Worm (Caenorhabditis elegans) whole organism, L3 larva: ENCODE data around the gene delm-1.
A peak's percentile ranks its signal among the peaks of the same experiment; 100 is the strongest.

Experiments
- R02D3.7 ChIP-seq: fragments of 150-350 bp; optimal IDR thresholded peaks from 2 replicates; lab custom pipeline; 2014; ENCODE audit warnings: missing biosample characterization, missing genetic modification characterization
- ZK546.5 ChIP-seq: sonication (generic microtip); optimal IDR thresholded peaks from 2 replicates; lab custom pipeline; 2017; ENCODE audit warnings: missing biosample characterization, missing genetic modification characterization
- aly-2 ChIP-seq: fragments of 150-350 bp; optimal IDR thresholded peaks from 2 replicates; lab custom pipeline; 2014; ENCODE audit warnings: missing biosample characterization, missing genetic modification characterization
- ama-1 ChIP-seq: fragments of 150-350 bp; optimal IDR thresholded peaks from 2 replicates; lab custom pipeline; 2018
- ceh-16 ChIP-seq: sonication (generic microtip); optimal IDR thresholded peaks from 2 replicates; lab custom pipeline; 2017; ENCODE audit warnings: missing biosample characterization, missing genetic modification characterization
- ceh-28 ChIP-seq: fragments of 150-350 bp; optimal IDR thresholded peaks from 2 replicates; lab custom pipeline; 2014; ENCODE audit warnings: missing biosample characterization, missing genetic modification reagents, missing genetic modification characterization
- daf-12 ChIP-seq: fragments of 150-350 bp; optimal IDR thresholded peaks from 2 replicates; lab custom pipeline; 2014; ENCODE audit warnings: missing biosample characterization, missing genetic modification reagents, missing genetic modification characterization
- egl-27 ChIP-seq: sonication (generic microtip); optimal IDR thresholded peaks from 4 replicates; lab custom pipeline; 2017; ENCODE audit warnings: missing biosample characterization, missing genetic modification reagents, missing genetic modification characterization
- egl-5 ChIP-seq: fragments of 150-350 bp; optimal IDR thresholded peaks from 2 replicates; lab custom pipeline; 2017; ENCODE audit warnings: missing biosample characterization, missing genetic modification reagents, missing genetic modification characterization, inconsistent platforms
- elt-1 ChIP-seq: fragments of 150-350 bp; optimal IDR thresholded peaks from 2 replicates; lab custom pipeline; 2014; ENCODE audit warnings: missing biosample characterization, missing genetic modification characterization
- elt-2 ChIP-seq: sonication (generic microtip); optimal IDR thresholded peaks from 2 replicates; lab custom pipeline; 2016; ENCODE audit warnings: missing genetic modification reagents, mild to moderate bottlenecking, missing genetic modification characterization, missing compliant biosample characterization
- elt-3 ChIP-seq, 3 experiments: fragments of 150-350 bp in 1 of 3; sonication (generic microtip) in 2 of 3; optimal IDR thresholded peaks; 2 replicates in 2 of 3; 4 replicates in 1 of 3; lab custom pipeline; 2014 to 2017; ENCODE audit warnings: missing biosample characterization in 3 of 3, missing genetic modification characterization in 3 of 3
- eor-1 ChIP-seq, 2 experiments: fragments of 150-350 bp; optimal IDR thresholded peaks; 2 replicates each; lab custom pipeline; 2014 to 2018; ENCODE audit warnings: missing biosample characterization in 2 of 2, missing genetic modification characterization in 2 of 2
- fkh-2 ChIP-seq: fragments of 150-350 bp; optimal IDR thresholded peaks from 2 replicates; lab custom pipeline; 2014; ENCODE audit warnings: missing biosample characterization, missing genetic modification reagents, missing genetic modification characterization
- fos-1 ChIP-seq: fragments of 150-350 bp; optimal IDR thresholded peaks from 2 replicates; lab custom pipeline; 2014; ENCODE audit warnings: missing biosample characterization, missing genetic modification characterization
- hmg-11 ChIP-seq: sonication (generic microtip); optimal IDR thresholded peaks from 2 replicates; lab custom pipeline; 2016; ENCODE audit warnings: missing genetic modification characterization, missing compliant biosample characterization
- jun-1 ChIP-seq: fragments of 150-350 bp; optimal IDR thresholded peaks from 2 replicates; lab custom pipeline; 2014; ENCODE audit warnings: missing biosample characterization, missing genetic modification reagents, missing genetic modification characterization
- lsy-12 ChIP-seq: sonication (generic microtip); optimal IDR thresholded peaks from 2 replicates; lab custom pipeline; 2016; ENCODE audit warnings: mild to moderate bottlenecking, missing genetic modification characterization, missing compliant biosample characterization
- mdl-1 ChIP-seq: fragments of 150-350 bp; optimal IDR thresholded peaks from 2 replicates; lab custom pipeline; 2014; ENCODE audit warnings: missing biosample characterization, missing genetic modification characterization
- mml-1 ChIP-seq: fragments of 150-350 bp; sonication (generic microtip); optimal IDR thresholded peaks from 3 replicates; lab custom pipeline; 2014; ENCODE audit warnings: missing biosample characterization, missing genetic modification characterization
- nfya-1 ChIP-seq: sonication (generic microtip); optimal IDR thresholded peaks from 2 replicates; lab custom pipeline; 2017; ENCODE audit warnings: missing genetic modification characterization, mild to moderate bottlenecking, missing compliant biosample characterization, antibody characterized with exemption, moderate library complexity; ENCODE audit not compliant: insufficient read depth
- nhr-11 ChIP-seq: fragments of 150-350 bp; optimal IDR thresholded peaks from 2 replicates; lab custom pipeline; 2014; ENCODE audit warnings: missing biosample characterization, missing genetic modification characterization
- nhr-12 ChIP-seq: fragments of 150-350 bp; optimal IDR thresholded peaks from 2 replicates; lab custom pipeline; 2014; ENCODE audit warnings: missing biosample characterization, missing genetic modification characterization
- nhr-23 ChIP-seq: fragments of 150-350 bp; optimal IDR thresholded peaks from 2 replicates; lab custom pipeline; 2014; ENCODE audit warnings: missing biosample characterization, missing genetic modification reagents, missing genetic modification characterization
- nhr-237 ChIP-seq: fragments of 150-350 bp; optimal IDR thresholded peaks from 2 replicates; lab custom pipeline; 2014; ENCODE audit warnings: missing biosample characterization, missing genetic modification characterization
- nhr-28 ChIP-seq: fragments of 150-350 bp; optimal IDR thresholded peaks from 2 replicates; lab custom pipeline; 2014; ENCODE audit warnings: missing biosample characterization, missing genetic modification characterization
- nhr-43 ChIP-seq: sonication (generic microtip); optimal IDR thresholded peaks from 2 replicates; lab custom pipeline; 2016; ENCODE audit warnings: mild to moderate bottlenecking, missing genetic modification characterization, missing compliant biosample characterization; ENCODE audit not compliant: poor library complexity, severe bottlenecking
- nhr-67 ChIP-seq: fragments of 150-350 bp; optimal IDR thresholded peaks from 2 replicates; lab custom pipeline; 2014; ENCODE audit warnings: missing biosample characterization, missing genetic modification characterization
- nhr-76 ChIP-seq: fragments of 150-350 bp; sonication (generic microtip); optimal IDR thresholded peaks from 5 replicates; lab custom pipeline; 2014; ENCODE audit warnings: missing biosample characterization, missing genetic modification characterization
- pha-4 ChIP-seq: fragments of 150-350 bp; optimal IDR thresholded peaks from 2 replicates; lab custom pipeline; 2014; ENCODE audit warnings: missing biosample characterization, missing genetic modification reagents, missing genetic modification characterization
- pqm-1 ChIP-seq: fragments of 150-350 bp; optimal IDR thresholded peaks from 2 replicates; lab custom pipeline; 2017; ENCODE audit warnings: missing biosample characterization, missing genetic modification characterization, inconsistent platforms
- sea-2 ChIP-seq: fragments of 150-350 bp; sonication (generic microtip); optimal IDR thresholded peaks from 4 replicates; lab custom pipeline; 2014; ENCODE audit warnings: missing biosample characterization, missing genetic modification reagents, missing genetic modification characterization
- tbx-2 ChIP-seq: sonication (generic microtip); optimal IDR thresholded peaks from 2 replicates; lab custom pipeline; 2016; ENCODE audit warnings: mild to moderate bottlenecking, missing genetic modification characterization, missing compliant biosample characterization
- unc-39 ChIP-seq: sonication (generic microtip); optimal IDR thresholded peaks from 4 replicates; lab custom pipeline; 2017; ENCODE audit warnings: missing biosample characterization, missing genetic modification characterization
- zag-1 ChIP-seq: fragments of 150-350 bp; optimal IDR thresholded peaks from 2 replicates; lab custom pipeline; 2014; ENCODE audit warnings: missing biosample characterization, missing genetic modification characterization
- ztf-11 ChIP-seq: fragments of 150-350 bp; optimal IDR thresholded peaks from 2 replicates; lab custom pipeline; 2014; ENCODE audit warnings: missing biosample characterization, missing genetic modification characterization

delm-1 gene

DNA sequence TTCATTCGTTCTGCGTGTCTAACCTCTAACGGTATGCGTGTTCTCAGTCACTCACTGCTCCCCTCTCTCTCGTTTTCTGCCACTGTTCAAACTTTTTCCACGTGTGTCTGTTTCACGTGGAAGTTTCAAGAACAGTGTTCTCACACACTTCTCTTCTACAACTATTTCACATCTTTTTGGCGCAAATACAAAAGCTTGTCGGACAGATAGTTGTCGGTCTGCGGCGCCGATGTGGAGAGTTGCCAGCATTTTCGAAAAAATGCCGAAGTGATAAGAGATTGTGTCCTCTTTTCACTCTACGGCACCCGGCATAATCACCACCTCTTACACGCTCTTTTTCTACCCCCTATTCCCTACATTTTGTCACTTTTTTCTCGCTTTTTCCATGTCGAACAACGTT is 16.9 kb downstream of the delm-1 start:
- TF ChIP-seq eor-1 (tag; optimal IDR thresholded peaks at IDR 0.05; lab: Kevin White, UChicago), result no peak
- no peak for TF ChIP-seq mdl-1
- TF ChIP-seq egl-27, result no peak
- peak; percentile 31 for TF ChIP-seq pha-4 (tag; lab: Kevin White, UChicago)
- no peak for TF ChIP-seq ama-1 (lab: Kevin White, UChicago)
- no peak for TF ChIP-seq zag-1 (tag; lab: Kevin White, UChicago)
- no peak for TF ChIP-seq daf-12 (tag; lab: Kevin White, UChicago)
- no peak for TF ChIP-seq hmg-11 (tag; lab: Kevin White, UChicago)
- peak; percentile 79 for TF ChIP-seq elt-2 (tag; lab: Kevin White, UChicago)
- TF ChIP-seq sea-2 (GFP tag; lab: Kevin White, UChicago), result no peak
- TF ChIP-seq fos-1 (tag; lab: Kevin White, UChicago), result no peak
- TF ChIP-seq nhr-23 (tag; lab: Kevin White, UChicago), result no peak
- no peak for TF ChIP-seq nhr-76 (tag; lab: Kevin White, UChicago)
- peak; percentile 14 for TF ChIP-seq pqm-1 (tag; lab: Kevin White, UChicago)
- no peak for TF ChIP-seq nhr-11 (tag; lab: Kevin White, UChicago)
- no peak for TF ChIP-seq ztf-11

DNA sequence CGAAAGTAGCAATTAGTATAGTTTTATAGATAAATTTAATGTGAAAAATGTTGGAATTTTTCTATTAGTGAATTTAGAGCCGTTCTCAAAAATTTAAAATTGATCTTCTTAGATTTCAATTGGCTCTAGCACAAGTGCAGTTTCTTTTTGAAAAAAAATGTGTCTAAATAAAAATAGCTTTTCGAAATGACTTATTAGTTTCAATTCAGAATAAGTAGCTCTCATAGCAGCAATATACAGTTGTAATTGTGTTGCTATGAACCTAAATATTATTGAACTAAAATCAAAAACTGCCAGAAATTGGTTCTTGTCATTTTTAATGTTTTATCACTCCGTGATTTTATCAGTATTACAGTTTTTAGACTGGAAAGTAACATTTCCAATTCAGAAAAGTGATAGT is 17.6 kb downstream of the delm-1 start:
- no peak for TF ChIP-seq ama-1 (lab: Kevin White, UChicago)
- no peak for TF ChIP-seq eor-1 (tag; optimal IDR thresholded peaks at IDR 0.05; lab: Kevin White, UChicago)
- no peak for TF ChIP-seq zag-1 (tag; lab: Kevin White, UChicago)
- TF ChIP-seq ztf-11, result no peak
- no peak for TF ChIP-seq egl-5 (tag; lab: Kevin White, UChicago)
- no peak for TF ChIP-seq nhr-12 (tag; lab: Kevin White, UChicago)
- no peak for TF ChIP-seq nfya-1 (tag; lab: Kevin White, UChicago)
- TF ChIP-seq unc-39, result no peak
- no peak for TF ChIP-seq egl-27
- TF ChIP-seq aly-2 (tag; lab: Kevin White, UChicago), result no peak
- no peak for TF ChIP-seq fkh-2 (tag; lab: Kevin White, UChicago)
- TF ChIP-seq elt-2 (tag; lab: Kevin White, UChicago), result no peak
- TF ChIP-seq R02D3.7 (tag; lab: Kevin White, UChicago), result no peak
- TF ChIP-seq mdl-1, result no peak
- TF ChIP-seq elt-1 (tag; lab: Kevin White, UChicago), result no peak
- TF ChIP-seq mml-1, result no peak
- TF ChIP-seq lsy-12 (tag; lab: Kevin White, UChicago), result no peak
- TF ChIP-seq daf-12 (tag; lab: Kevin White, UChicago), result no peak

DNA sequence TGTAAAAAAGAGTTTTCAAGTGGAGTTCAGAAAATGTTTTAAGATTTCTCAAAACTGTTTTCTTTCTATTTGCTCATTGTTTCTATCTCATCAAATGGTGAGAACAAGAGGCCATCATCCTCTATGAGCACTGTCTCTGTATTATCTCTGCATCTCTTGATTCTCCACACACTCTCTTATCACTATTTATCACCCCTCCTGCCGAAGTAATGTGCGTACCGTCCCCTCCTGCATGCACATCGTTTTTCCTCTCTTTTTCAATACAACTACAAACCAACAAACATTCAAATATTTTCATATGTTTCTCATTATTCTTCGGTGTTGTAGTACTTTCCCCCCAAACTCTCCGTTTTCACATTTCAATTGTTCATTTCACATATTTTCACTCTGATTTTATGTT is 18.8 kb downstream of the delm-1 start:
- peak; percentile 35 for TF ChIP-seq pha-4 (tag; lab: Kevin White, UChicago)
- TF ChIP-seq nhr-12 (tag; lab: Kevin White, UChicago), result no peak
- TF ChIP-seq elt-1 (tag; lab: Kevin White, UChicago), result no peak
- TF ChIP-seq ceh-16, result no peak
- peak; percentile 66 for TF ChIP-seq elt-2 (tag; lab: Kevin White, UChicago)
- TF ChIP-seq nhr-28, result no peak
- no peak for TF ChIP-seq nhr-67 (tag; lab: Kevin White, UChicago)

DNA sequence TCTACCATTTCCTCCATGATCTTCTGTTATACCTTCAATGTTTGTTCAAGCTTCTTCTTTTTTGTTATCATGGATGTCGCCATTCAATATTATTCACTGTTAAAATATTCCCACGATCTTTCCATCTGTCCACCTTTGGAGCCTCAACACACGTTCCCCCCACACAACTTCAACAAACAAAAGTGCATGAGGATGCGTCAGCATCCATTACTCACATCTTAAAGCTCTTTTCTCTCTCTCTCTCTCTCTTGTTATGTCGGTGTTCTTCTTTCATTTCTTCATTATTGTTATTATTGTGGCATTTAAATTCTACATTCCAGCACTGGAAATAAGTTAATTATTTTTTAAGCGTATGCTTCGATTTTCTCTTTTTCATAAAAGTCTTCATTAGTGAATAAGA is 21.2 kb downstream of the delm-1 start:
- TF ChIP-seq ceh-28 (tag; lab: Kevin White, UChicago) (no peak), sea-2 (GFP tag; lab: Kevin White, UChicago) (no peak), pha-4 (tag; lab: Kevin White, UChicago) (peak; percentile 53), nhr-237 (tag; lab: Kevin White, UChicago) (no peak)

DNA sequence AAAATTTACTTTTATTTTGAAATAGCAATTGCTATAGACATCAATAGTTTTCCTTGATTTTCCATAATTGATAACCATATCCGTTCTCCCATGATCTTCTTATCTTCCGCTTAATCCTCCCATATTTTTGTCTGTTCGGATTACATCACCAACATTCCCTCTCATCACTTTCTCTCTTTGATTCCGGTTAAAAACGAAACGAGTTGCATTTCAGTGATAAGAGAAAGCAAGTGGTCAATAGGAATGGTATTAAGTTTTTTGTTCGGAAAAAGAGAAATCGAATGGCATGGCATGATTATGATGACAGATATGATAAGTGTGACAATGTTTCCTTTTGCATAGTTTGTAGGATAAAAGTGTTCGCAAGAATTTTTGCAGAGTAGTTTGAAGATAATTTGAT is 23.3 kb downstream of the delm-1 start:
- TF ChIP-seq zag-1 (tag; lab: Kevin White, UChicago) (no peak), elt-3 (tag; optimal IDR thresholded peaks at IDR 0.05; lab: Kevin White, UChicago) (peak in 2 of 3 experiments; percentile 20 to 65), tbx-2 (tag; lab: Kevin White, UChicago) (no peak), ceh-16 (no peak), ZK546.5 (tag; lab: Kevin White, UChicago) (no peak), egl-27 (no peak), jun-1 (no peak), nhr-43 (tag; lab: Kevin White, UChicago) (peak; percentile 58), elt-2 (tag; lab: Kevin White, UChicago) (peak; percentile 71), mdl-1 (no peak), nfya-1 (tag; lab: Kevin White, UChicago) (no peak), elt-1 (tag; lab: Kevin White, UChicago) (no peak), pha-4 (tag; lab: Kevin White, UChicago) (no peak), nhr-67 (tag; lab: Kevin White, UChicago) (no peak), unc-39 (no peak), pqm-1 (tag; lab: Kevin White, UChicago) (peak; percentile 45), daf-12 (tag; lab: Kevin White, UChicago) (no peak)
- TF ChIP-seq, all 47 proteins: peak for 4
